Worm (Caenorhabditis elegans) whole organism, early embryonic: ENCODE data around the gene F49F1.15.

Source experiments
- B0310.2 ChIP-seq: sonication (generic microtip); optimal IDR thresholded peaks from 2 replicates; lab custom pipeline; 2016; ENCODE audit warnings: mild to moderate bottlenecking, missing genetic modification characterization, missing compliant biosample characterization
- ama-1 ChIP-seq: fragments of 150-350 bp; optimal IDR thresholded peaks from 2 replicates; lab custom pipeline; 2014
- ets-7 ChIP-seq: sonication (generic microtip); optimal IDR thresholded peaks from 2 replicates; lab custom pipeline; 2016; ENCODE audit warnings: missing genotype, missing genetic modification characterization, missing compliant biosample characterization
- flt-1 ChIP-seq: fragments of 200-800 bp; sonication (Bioruptor generic); IDR thresholded peaks from 2 replicates; pipeline ENCODE4 v1.3.6; 2022; ENCODE audit warnings: missing genetic modification characterization, missing compliant biosample characterization
- hmg-4 ChIP-seq: fragments of 200-800 bp; sonication (Bioruptor generic); optimal IDR thresholded peaks from 2 replicates; lab custom pipeline; 2018; ENCODE audit warnings: mild to moderate bottlenecking, missing genetic modification characterization, missing compliant biosample characterization
- hnd-1 ChIP-seq: sonication (generic microtip); optimal IDR thresholded peaks from 2 replicates; lab custom pipeline; 2016; ENCODE audit warnings: missing genetic modification characterization, missing compliant biosample characterization
- scrt-1 ChIP-seq: fragments of 200-800 bp; sonication (Bioruptor generic); IDR thresholded peaks from 2 replicates; pipeline ENCODE4 v1.3.6; 2022; ENCODE audit warnings: missing genetic modification characterization, missing compliant biosample characterization
- tbx-11 ChIP-seq: fragments of 200-800 bp; sonication (Bioruptor generic); IDR thresholded peaks from 2 replicates; pipeline ENCODE4 v1.3.6; 2022; ENCODE audit warnings: missing genetic modification characterization, missing compliant biosample characterization
- tbx-37 ChIP-seq: fragments of 200-800 bp; sonication (Bioruptor generic); conservative IDR thresholded peaks from 2 replicates; pipeline ENCODE4 v1.3.6; 2022; ENCODE audit warnings: missing genetic modification reagents, missing genetic modification characterization, missing compliant biosample characterization
- tra-4 ChIP-seq: sonication (generic microtip); optimal IDR thresholded peaks from 2 replicates; lab custom pipeline; 2017; ENCODE audit warnings: missing genetic modification characterization, missing compliant biosample characterization

- TF ChIP-seq tbx-11 (GFP tag; lab: Robert Waterston, UW), result no peak
- no peak for TF ChIP-seq ets-7
- TF ChIP-seq hnd-1 (tag; lab: Kevin White, UChicago), result no peak
- TF ChIP-seq hmg-4 (GFP tag; lab: Kevin White, UChicago), result no peak
- TF ChIP-seq tbx-37 (GFP tag; lab: Robert Waterston, UW), result no peak
- TF ChIP-seq tra-4 (tag; lab: Kevin White, UChicago), result no peak
- no peak for TF ChIP-seq ama-1
- no peak for TF ChIP-seq flt-1
- no peak for TF ChIP-seq scrt-1 (GFP tag; lab: Robert Waterston, UW)
- TF ChIP-seq B0310.2 (tag; lab: Kevin White, UChicago), result no peak
Observed at ce11 chrIV:4067336-4067735, 47.1 kb downstream of the F49F1.15 start.
